Worm (Caenorhabditis elegans) whole organism, young adult: ENCODE measurements around the gene F07C3.2.

Experiments
- B0261.1 ChIP-seq: sonication (generic microtip); optimal IDR thresholded peaks from 2 replicates; lab custom pipeline; 2016; ENCODE audit warnings: mild to moderate bottlenecking, missing genetic modification characterization, moderate library complexity, missing compliant biosample characterization
- F10E7.11 ChIP-seq: sonication (generic microtip); optimal IDR thresholded peaks from 2 replicates; lab custom pipeline; 2017; ENCODE audit warnings: mild to moderate bottlenecking, missing genetic modification characterization, moderate library complexity, missing compliant biosample characterization
- F33H1.4 ChIP-seq: fragments of 200-800 bp; sonication (Bioruptor generic); IDR thresholded peaks from 2 replicates; pipeline ENCODE4 v1.3.6; 2022; ENCODE audit warnings: missing genetic modification reagents, missing genetic modification characterization, missing compliant biosample characterization
- F39B2.1 ChIP-seq: fragments of 200-800 bp; sonication (Bioruptor generic); IDR thresholded peaks from 2 replicates; pipeline ENCODE4 v1.3.6; 2022; ENCODE audit warnings: missing genetic modification reagents, missing genetic modification characterization, missing compliant biosample characterization
- Y53F4B.3 ChIP-seq: fragments of 200-800 bp; sonication (Bioruptor generic); IDR thresholded peaks from 2 replicates; pipeline ENCODE4 v1.3.6; 2022; ENCODE audit warnings: missing genetic modification reagents, missing genetic modification characterization, missing compliant biosample characterization
- Y56A3A.18 ChIP-seq: fragments of 200-800 bp; sonication (Bioruptor generic); IDR thresholded peaks from 2 replicates; pipeline ENCODE4 v1.3.6; 2022; ENCODE audit warnings: missing genetic modification reagents, missing genetic modification characterization, missing compliant biosample characterization
- Y67H2A.10 ChIP-seq: fragments of 200-800 bp; sonication (Bioruptor generic); conservative IDR thresholded peaks from 2 replicates; pipeline ENCODE4 v1.3.6; 2022; ENCODE audit warnings: missing genetic modification reagents, missing genetic modification characterization, missing compliant biosample characterization
- athp-1 ChIP-seq: sonication (generic microtip); optimal IDR thresholded peaks from 2 replicates; lab custom pipeline; 2017; ENCODE audit warnings: mild to moderate bottlenecking, missing genetic modification characterization, missing compliant biosample characterization
- attf-5 ChIP-seq: fragments of 200-800 bp; sonication (Bioruptor generic); optimal IDR thresholded peaks from 2 replicates; lab custom pipeline; 2018; ENCODE audit warnings: mild to moderate bottlenecking, missing genetic modification characterization, missing compliant biosample characterization
- attf-6 ChIP-seq: fragments of 200-800 bp; sonication (Bioruptor generic); IDR thresholded peaks from 2 replicates; pipeline ENCODE4 v1.3.6; 2022; ENCODE audit warnings: missing genetic modification reagents, missing genetic modification characterization, missing compliant biosample characterization
- cebp-1 ChIP-seq, 2 experiments: fragments of 200-800 bp in 1 of 2; sonication (Bioruptor generic) in 1 of 2; sonication (generic microtip) in 1 of 2; IDR thresholded peaks in 1 of 2; optimal IDR thresholded peaks in 1 of 2; 2 replicates each; pipeline versions ENCODE4 v1.3.6 to Lab custom; 2017 to 2022; ENCODE audit warnings: missing compliant biosample characterization in 2 of 2, missing genetic modification characterization in 2 of 2, mild to moderate bottlenecking in 1 of 2, missing genetic modification reagents in 1 of 2, moderate library complexity in 1 of 2
- ceh-40 ChIP-seq: fragments of 200-800 bp; sonication (Bioruptor generic); IDR thresholded peaks from 2 replicates; pipeline ENCODE4 v1.3.6; 2022; ENCODE audit warnings: missing genetic modification characterization, missing compliant biosample characterization
- ceh-79 ChIP-seq: sonication (generic microtip); optimal IDR thresholded peaks from 2 replicates; lab custom pipeline; 2017; ENCODE audit warnings: mild to moderate bottlenecking, missing genetic modification characterization, missing compliant biosample characterization
- dox-1 ChIP-seq: fragments of 200-800 bp; sonication (Bioruptor generic); IDR thresholded peaks from 2 replicates; pipeline ENCODE4 v1.3.6; 2022; ENCODE audit warnings: missing genetic modification reagents, missing genetic modification characterization, missing compliant biosample characterization
- dpff-1 ChIP-seq: sonication (generic microtip); optimal IDR thresholded peaks from 2 replicates; lab custom pipeline; 2017; ENCODE audit warnings: mild to moderate bottlenecking, missing genetic modification characterization, missing compliant biosample characterization
- dpl-1 ChIP-seq: fragments of 150-350 bp; optimal IDR thresholded peaks from 2 replicates; lab custom pipeline; 2014; ENCODE audit warnings: missing biosample characterization, missing genetic modification reagents, missing genetic modification characterization
- egl-18 ChIP-seq: fragments of 200-800 bp; sonication (Bioruptor generic); IDR thresholded peaks from 2 replicates; pipeline ENCODE4 v1.3.6; 2022; ENCODE audit warnings: missing genetic modification reagents, missing genetic modification characterization, missing compliant biosample characterization
- fkh-3 ChIP-seq: sonication (generic microtip); optimal IDR thresholded peaks from 2 replicates; lab custom pipeline; 2016; ENCODE audit warnings: mild to moderate bottlenecking, missing genetic modification characterization, missing compliant biosample characterization
- hlh-12 ChIP-seq: sonication (generic microtip); optimal IDR thresholded peaks from 2 replicates; lab custom pipeline; 2016; ENCODE audit warnings: missing genetic modification characterization, missing compliant biosample characterization
- hmg-1.2 ChIP-seq: fragments of 200-800 bp; sonication (Bioruptor generic); IDR thresholded peaks from 2 replicates; pipeline ENCODE4 v1.3.6; 2022; ENCODE audit warnings: missing genetic modification reagents, missing genetic modification characterization, missing compliant biosample characterization
- hmg-20 ChIP-seq: fragments of 200-800 bp; sonication (Bioruptor generic); IDR thresholded peaks from 2 replicates; pipeline ENCODE4 v1.3.6; 2022; ENCODE audit warnings: missing genetic modification reagents, missing genetic modification characterization, missing compliant biosample characterization
- lag-1 ChIP-seq: fragments of 200-800 bp; sonication (Bioruptor generic); IDR thresholded peaks from 2 replicates; pipeline ENCODE4 v1.3.6; 2022; ENCODE audit warnings: missing genetic modification reagents, missing genetic modification characterization, missing compliant biosample characterization
- let-607 ChIP-seq, 2 experiments: fragments of 200-800 bp in 1 of 2; sonication (Bioruptor generic) in 1 of 2; sonication (generic microtip) in 1 of 2; optimal IDR thresholded peaks; 2 replicates each; lab custom pipeline; 2016 to 2018; ENCODE audit warnings: mild to moderate bottlenecking in 2 of 2, missing compliant biosample characterization in 2 of 2, missing genetic modification characterization in 2 of 2, moderate library complexity in 2 of 2, missing genotype in 1 of 2
- lin-40 ChIP-seq: sonication (generic microtip); optimal IDR thresholded peaks from 2 replicates; lab custom pipeline; 2016; ENCODE audit warnings: missing genetic modification characterization, mild to moderate bottlenecking, missing compliant biosample characterization, missing genotype, missing genetic modification reagents
- lin-54 ChIP-seq: fragments of 200-800 bp; sonication (Bioruptor generic); optimal IDR thresholded peaks from 2 replicates; lab custom pipeline; 2018; ENCODE audit warnings: mild to moderate bottlenecking, missing genetic modification characterization, missing compliant biosample characterization
- lir-1 ChIP-seq: fragments of 200-800 bp; sonication (Bioruptor generic); conservative IDR thresholded peaks from 2 replicates; pipeline ENCODE4 v1.3.6; 2022; ENCODE audit warnings: missing genetic modification reagents, missing genetic modification characterization, missing compliant biosample characterization
- lsl-1 ChIP-seq: fragments of 200-800 bp; sonication (Bioruptor generic); optimal IDR thresholded peaks from 2 replicates; lab custom pipeline; 2018; ENCODE audit warnings: mild to moderate bottlenecking, missing genetic modification characterization, moderate library complexity, missing compliant biosample characterization
- mes-4 ChIP-seq: sonication (generic microtip); optimal IDR thresholded peaks from 2 replicates; lab custom pipeline; 2016; ENCODE audit warnings: missing genotype, missing genetic modification characterization, missing compliant biosample characterization
- nfya-1 ChIP-seq: sonication (generic microtip); optimal IDR thresholded peaks from 2 replicates; lab custom pipeline; 2017; ENCODE audit warnings: antibody characterized with exemption, missing compliant biosample characterization, missing genetic modification characterization, borderline replicate concordance; ENCODE audit not compliant: insufficient read depth
- nfya-2 ChIP-seq: fragments of 200-800 bp; sonication (Bioruptor generic); IDR thresholded peaks from 2 replicates; pipeline ENCODE4 v1.3.6; 2022; ENCODE audit warnings: missing genetic modification reagents, missing genetic modification characterization, missing compliant biosample characterization
- nhr-179 ChIP-seq: sonication (generic microtip); optimal IDR thresholded peaks from 2 replicates; lab custom pipeline; 2016; ENCODE audit warnings: mild to moderate bottlenecking, missing genetic modification characterization, missing compliant biosample characterization
- nhr-80 ChIP-seq: sonication (generic microtip); optimal IDR thresholded peaks from 2 replicates; lab custom pipeline; 2016; ENCODE audit warnings: missing genetic modification characterization, missing compliant biosample characterization
- nhr-90 ChIP-seq: sonication (generic microtip); optimal IDR thresholded peaks from 2 replicates; lab custom pipeline; 2016; ENCODE audit warnings: missing genotype, mild to moderate bottlenecking, missing genetic modification characterization, missing compliant biosample characterization
- repo-1 ChIP-seq: sonication (generic microtip); optimal IDR thresholded peaks from 2 replicates; lab custom pipeline; 2017; ENCODE audit warnings: mild to moderate bottlenecking, missing genetic modification characterization, missing compliant biosample characterization
- sea-2 ChIP-seq: fragments of 200-800 bp; sonication (Bioruptor generic); IDR thresholded peaks from 2 replicates; pipeline ENCODE4 v1.3.6; 2022; ENCODE audit warnings: missing genetic modification characterization, missing compliant biosample characterization
- snpc-1.3 ChIP-seq: sonication (generic microtip); optimal IDR thresholded peaks from 2 replicates; lab custom pipeline; 2017; ENCODE audit warnings: missing genetic modification characterization, mild to moderate bottlenecking, missing compliant biosample characterization, antibody characterized with exemption, moderate library complexity, missing genotype, missing genetic modification reagents; ENCODE audit not compliant: insufficient read depth
- sptf-2 ChIP-seq: fragments of 200-800 bp; sonication (Bioruptor generic); optimal IDR thresholded peaks from 2 replicates; lab custom pipeline; 2018; ENCODE audit warnings: mild to moderate bottlenecking, missing genetic modification characterization, missing compliant biosample characterization
- tbp1 ChIP-seq: fragments of 200-800 bp; sonication (Bioruptor generic); optimal IDR thresholded peaks from 2 replicates; lab custom pipeline; 2018; ENCODE audit warnings: mild to moderate bottlenecking, missing genetic modification characterization, missing compliant biosample characterization
- unc-62 ChIP-seq: fragments of 150-350 bp; optimal IDR thresholded peaks from 2 replicates; lab custom pipeline; 2014; ENCODE audit warnings: missing biosample characterization, missing genetic modification reagents, missing genetic modification characterization
- xnd-1 ChIP-seq: sonication (generic microtip); optimal IDR thresholded peaks from 2 replicates; lab custom pipeline; 2016; ENCODE audit warnings: missing genotype, missing genetic modification reagents, missing genetic modification characterization, missing compliant biosample characterization
- ztf-22 ChIP-seq: fragments of 200-800 bp; sonication (Bioruptor generic); optimal IDR thresholded peaks from 2 replicates; lab custom pipeline; 2018; ENCODE audit warnings: mild to moderate bottlenecking, missing genetic modification characterization, moderate library complexity, missing compliant biosample characterization
- ztf-3 ChIP-seq: fragments of 200-800 bp; sonication (Bioruptor generic); optimal IDR thresholded peaks from 2 replicates; lab custom pipeline; 2018; ENCODE audit warnings: mild to moderate bottlenecking, missing genetic modification characterization, missing compliant biosample characterization
- ztf-6 ChIP-seq: fragments of 200-800 bp; sonication (Bioruptor generic); IDR thresholded peaks from 2 replicates; pipeline ENCODE4 v1.3.6; 2022; ENCODE audit warnings: missing genetic modification reagents, missing genetic modification characterization, missing compliant biosample characterization

Gene F07C3.2

ce11 chrV:9261492-9261891 is 35.6 kb downstream of the F07C3.2 start, which contains the start of gene nhr-36:
TSS of gene nhr-36 (minus strand) at chrV:9261592.
- TF ChIP-seq sptf-2 (no peak), Y53F4B.3 (no peak), lir-1 (GFP tag; lab: Robert Waterston, UW) (no peak), sea-2 (GFP tag; lab: Robert Waterston, UW) (no peak), nhr-179 (tag; lab: Kevin White, UChicago) (no peak), lin-40 (tag; lab: Kevin White, UChicago) (no peak), repo-1 (no peak), mes-4 (tag; lab: Kevin White, UChicago) (no peak), nhr-90 (tag; lab: Kevin White, UChicago) (no peak), lin-54 (GFP tag; lab: Kevin White, UChicago) (no peak), ztf-22 (GFP tag; lab: Kevin White, UChicago) (no peak), Y56A3A.18 (GFP tag; lab: Robert Waterston, UW) (no peak), ztf-3 (GFP tag; lab: Kevin White, UChicago) (no peak), hmg-20 (GFP tag; lab: Robert Waterston, UW) (no peak)

DNA sequence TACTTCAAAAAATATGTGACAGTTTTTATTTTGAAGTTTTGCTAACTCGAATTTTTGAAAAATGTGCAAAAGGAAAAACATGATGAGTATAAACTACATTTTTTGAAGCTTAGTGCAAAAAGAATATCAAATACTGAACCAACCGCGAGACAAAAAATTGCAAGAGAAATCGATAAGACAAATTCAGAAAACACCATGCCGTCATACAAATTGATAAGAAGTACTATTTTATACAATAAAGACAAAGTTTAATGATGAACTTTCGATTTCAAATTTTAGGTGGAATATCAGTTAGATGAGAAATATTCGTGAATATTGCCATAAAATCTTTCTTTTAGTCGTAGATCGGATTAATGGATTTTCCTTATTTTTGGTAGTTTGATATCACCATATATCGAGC is 36.8 kb downstream of the F07C3.2 start:
- TF ChIP-seq hmg-1.2 (GFP tag; lab: Robert Waterston, UW) = no peak
- no peak for TF ChIP-seq cebp-1 (GFP tag; IDR thresholded peaks at IDR 0.05; lab: Robert Waterston, UW)
- no peak for TF ChIP-seq cebp-1 (tag; optimal IDR thresholded peaks at IDR 0.05; lab: Kevin White, UChicago)
- TF ChIP-seq fkh-3 = no peak
- no peak for TF ChIP-seq nfya-2 (GFP tag; lab: Robert Waterston, UW)
- no peak for TF ChIP-seq ceh-79 (tag; lab: Kevin White, UChicago)
- no peak for TF ChIP-seq ceh-40
- TF ChIP-seq nhr-80 (tag; lab: Kevin White, UChicago) = peak; percentile 10
- TF ChIP-seq Y67H2A.10 = no peak
- TF ChIP-seq, all 124 proteins: peak for 1

DNA sequence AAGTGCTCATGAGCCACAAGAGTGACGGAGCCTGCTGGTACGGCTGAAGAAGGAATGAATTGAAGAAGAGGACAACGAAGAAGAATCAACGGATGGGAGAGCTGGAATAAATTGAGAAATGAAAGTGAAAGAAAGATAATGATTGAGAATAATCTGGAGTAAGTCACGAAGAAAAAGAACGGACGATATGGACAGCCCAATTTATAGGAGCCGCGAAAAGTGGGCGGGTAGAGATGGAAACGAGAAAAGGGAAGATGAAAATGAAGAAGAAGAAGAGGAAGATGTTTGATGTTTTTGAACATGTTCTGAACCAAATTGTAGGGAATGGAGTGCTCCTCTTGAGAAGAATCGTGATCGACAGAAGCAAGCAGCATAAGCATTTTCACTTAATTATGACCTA is 40.5 kb downstream of the F07C3.2 start, which contains the start of gene slc-17.7:
slc-17.7 (minus strand) TSS at position 101 of the 400 bp plus-strand sequence.
- TF ChIP-seq athp-1 (tag; lab: Kevin White, UChicago) (no peak), ztf-6 (GFP tag; lab: Robert Waterston, UW) (no peak), F39B2.1 (GFP tag; lab: Robert Waterston, UW) (no peak), xnd-1 (tag; lab: Kevin White, UChicago) (no peak), lag-1 (GFP tag; lab: Robert Waterston, UW) (no peak)
- TF ChIP-seq, all 124 proteins: peak for 0

ce11 chrV:9268202-9268601 is 42.3 kb downstream of the F07C3.2 start:
- TF ChIP-seq let-607 (tag; optimal IDR thresholded peaks at IDR 0.05; lab: Kevin White, UChicago) (no peak), tbp1 (GFP tag; lab: Kevin White, UChicago) (no peak), lsl-1 (GFP tag; lab: Kevin White, UChicago) (no peak), attf-6 (no peak), nfya-1 (tag; lab: Kevin White, UChicago) (no peak), B0261.1 (no peak), egl-18 (no peak), dpl-1 (GFP tag; lab: Kevin White, UChicago) (no peak), F10E7.11 (tag; lab: Kevin White, UChicago) (no peak), dox-1 (no peak), F33H1.4 (GFP tag; lab: Robert Waterston, UW) (no peak), sea-2 (GFP tag; lab: Robert Waterston, UW) (no peak), ceh-40 (no peak), lag-1 (GFP tag; lab: Robert Waterston, UW) (no peak), snpc-1.3 (tag; lab: Kevin White, UChicago) (no peak), dpff-1 (tag; lab: Kevin White, UChicago) (no peak), attf-5 (GFP tag; lab: Kevin White, UChicago) (no peak), hlh-12 (tag; lab: Kevin White, UChicago) (no peak), unc-62 (GFP tag; lab: Kevin White, UChicago) (no peak)
